Fruit fly (Drosophila melanogaster): ENCODE measurements around the gene CG2186.

CG2186 gene

dm6 chrX:10815511-10816080, 41.9 kb upstream of the CG2186 start (continued):
- TF ChIP-seq ap (GFP tag; IDR thresholded peaks at IDR 0.05) (no peak), Hey (tag; optimal IDR thresholded peaks at IDR 0.05) (peak; percentile 13), Hmr (GFP tag; optimal IDR thresholded peaks at IDR 0.05) (peak; percentile 10), CG32767 (GFP tag; IDR thresholded peaks at IDR 0.05) (0 out of 2 replicates have a peak, but pooled peaks have one; percentile 10), amos (GFP tag; IDR thresholded peaks at IDR 0.05; ENCODE audit: partially characterized antibody) (peak; percentile 52; the same call in 1 of the 2 replicates), CG18764 (GFP tag; optimal IDR thresholded peaks at IDR 0.05) (no peak), sqz (GFP tag; optimal IDR thresholded peaks at IDR 0.05) (peak; percentile 27), nerfin-1 (tag; optimal IDR thresholded peaks at IDR 0.05) (peak; percentile 71), MBD-R2 (GFP tag; IDR thresholded peaks at IDR 0.05) (no peak), sd (tag; optimal IDR thresholded peaks at IDR 0.05) (peak; percentile 98), Dll (GFP tag; IDR thresholded peaks at IDR 0.05; ENCODE audit: partially characterized antibody) (0 out of 4 replicates have a peak, but pooled peaks have one; percentile 39), crol (GFP tag; IDR thresholded peaks at IDR 0.05) (peak; percentile 70), CG12155 (GFP tag; optimal IDR thresholded peaks at IDR 0.05) (peak; percentile 7), CG4360 (GFP tag; IDR thresholded peaks at IDR 0.05) (peak; percentile 8; the same call in 1 of the 2 replicates), Asciz (GFP tag; optimal IDR thresholded peaks at IDR 0.05) (peak; percentile 6), E2f2 (GFP tag; IDR thresholded peaks at IDR 0.05) (peak; percentile 16; the same call in 1 of the 2 replicates), seq (GFP tag; IDR thresholded peaks at IDR 0.05) (peak; percentile 25; the same call in 1 of the 2 replicates), mirr (GFP tag; optimal IDR thresholded peaks at IDR 0.05) (peak; percentile 67), Hr51 (GFP tag; optimal IDR thresholded peaks at IDR 0.05) (peak in 1 of 2 experiments; percentile 49), Antp (GFP tag; optimal IDR thresholded peaks at IDR 0.05) (no peak), CG6175 (GFP tag; IDR thresholded peaks at IDR 0.05) (0 out of 3 replicates have a peak, but pooled peaks have one; percentile 46), Max (GFP tag; optimal IDR thresholded peaks at IDR 0.05) (no peak), prd (optimal IDR thresholded peaks at IDR 0.05) (no peak), prd (GFP tag; IDR thresholded peaks at IDR 0.05) (no peak), CG7987 (GFP tag; optimal IDR thresholded peaks at IDR 0.05) (peak; percentile 50), Scr (GFP tag; IDR thresholded peaks at IDR 0.05; ENCODE audit: partially characterized antibody) (peak; percentile 28; the same call in 1 of the 2 replicates), mam (GFP tag; optimal IDR thresholded peaks at IDR 0.05) (no peak), ftz-f1 (GFP tag; optimal IDR thresholded peaks at IDR 0.05) (peak; percentile 92), ken (GFP tag; IDR thresholded peaks at IDR 0.05) (no peak), Mes4 (GFP tag; optimal IDR thresholded peaks at IDR 0.05) (no peak), Stat92E (GFP tag; optimal IDR thresholded peaks at IDR 0.05) (peak in 1 of 3 experiments; percentile 49), CG14667 (GFP tag; IDR thresholded peaks at IDR 0.05) (no peak), pros (GFP tag; optimal IDR thresholded peaks at IDR 0.05) (peak; percentile 92), tll (GFP tag; optimal IDR thresholded peaks at IDR 0.05) (peak in 1 of 2 experiments; percentile 70), Nf-YA (GFP tag; IDR thresholded peaks at IDR 0.05) (no peak), Side (GFP tag; optimal IDR thresholded peaks at IDR 0.05) (no peak), D (optimal IDR thresholded peaks at IDR 0.05) (peak; percentile 45), D (GFP tag; optimal IDR thresholded peaks at IDR 0.05) (no peak), HmgD (GFP tag; optimal IDR thresholded peaks at IDR 0.05) (peak; percentile 33), Adf1 (GFP tag; IDR thresholded peaks at IDR 0.05) (peak; percentile 89), unpg (GFP tag; optimal IDR thresholded peaks at IDR 0.05) (no peak), nerfin-2 (GFP tag; IDR thresholded peaks at IDR 0.05; ENCODE audit: partially characterized antibody) (no peak), jing (GFP tag; optimal IDR thresholded peaks at IDR 0.05) (no peak), CG3726 (GFP tag; IDR thresholded peaks at IDR 0.05) (no peak), HLH4C (GFP tag; IDR thresholded peaks at IDR 0.05; ENCODE audit: partially characterized antibody) (peak; percentile 41; the same call in 1 of the 3 replicates), CG13424 (tag; optimal IDR thresholded peaks at IDR 0.05) (no peak), Trl (optimal IDR thresholded peaks at IDR 0.05) (peak; percentile 45 to 73), Trl (GFP tag; optimal IDR thresholded peaks at IDR 0.05) (peak; percentile 24), CG2199 (GFP tag; IDR thresholded peaks at IDR 0.05) (peak; percentile 69), repo (GFP tag; optimal IDR thresholded peaks at IDR 0.05) (no peak)

Data from whole organism, embryonic.